Worm (Caenorhabditis elegans): ENCODE results near the gene lias-1.

ce11 chrIII:3499850-3500249, 5.1 kb downstream of the lias-1 start:
- no peak for TF ChIP-seq ama-1 (optimal IDR thresholded peaks at IDR 0.05)
- no peak for TF ChIP-seq lin-39 (tag; optimal IDR thresholded peaks at IDR 0.05)
- TF ChIP-seq unc-62 (GFP tag; optimal IDR thresholded peaks at IDR 0.05), result no peak
- no peak for TF ChIP-seq lin-13 (GFP tag; optimal IDR thresholded peaks at IDR 0.05)
- no peak for TF ChIP-seq fos-1 (tag; optimal IDR thresholded peaks at IDR 0.05)
- no peak for TF ChIP-seq mdl-1 (tag; optimal IDR thresholded peaks at IDR 0.05)
- TF ChIP-seq snpc-4 (tag; optimal IDR thresholded peaks at IDR 0.05), result no peak
- TF ChIP-seq dmd-4 (tag; optimal IDR thresholded peaks at IDR 0.05), result no peak
- TF ChIP-seq ztf-4 (tag; optimal IDR thresholded peaks at IDR 0.05), result no peak
- TF ChIP-seq nhr-23 (tag; optimal IDR thresholded peaks at IDR 0.05), result no peak
- no peak for TF ChIP-seq nhr-12 (tag; optimal IDR thresholded peaks at IDR 0.05)
- TF ChIP-seq egl-27 (tag; optimal IDR thresholded peaks at IDR 0.05), result no peak
- no peak for TF ChIP-seq nhr-237 (tag; optimal IDR thresholded peaks at IDR 0.05)
